Fruit fly (Drosophila melanogaster) whole organism, prepupa: ENCODE data around the gene Aef1.

Experiments used
- CG7368 ChIP-seq: fragments of 200-800 bp; sonication (Bioruptor generic); optimal IDR thresholded peaks from 3 replicates; lab custom pipeline; 2016; ENCODE audit warnings: missing biosample characterization, missing genetic modification characterization
- OdsH ChIP-seq: fragments of 200-800 bp; sonication (Bioruptor generic); optimal IDR thresholded peaks from 3 replicates; lab custom pipeline; 2016; ENCODE audit warnings: missing biosample characterization, missing genetic modification characterization

dm6 chr3L:21482100-21482499 is 48.9 kb downstream of the Aef1 start:
- no peak for TF ChIP-seq OdsH (GFP tag; lab: Kevin White, UChicago)
- no peak for TF ChIP-seq CG7368 (GFP tag; lab: Kevin White, UChicago)
